Worm (Caenorhabditis elegans) whole organism, mixed stage, embryonic: ENCODE data around the gene srw-107.

Experiments used
- M03D4.4 ChIP-seq: sonication (generic microtip); optimal IDR thresholded peaks from 2 replicates; lab custom pipeline; 2017; ENCODE audit warnings: mild to moderate bottlenecking, missing genetic modification characterization, missing compliant biosample characterization
- bed-3 ChIP-seq: fragments of 200-800 bp; sonication (Bioruptor generic); optimal IDR thresholded peaks from 3 replicates; lab custom pipeline; 2018; ENCODE audit warnings: mild to moderate bottlenecking, missing genetic modification characterization, moderate library complexity, missing compliant biosample characterization
- blmp-1 ChIP-seq: fragments of 150-350 bp; optimal IDR thresholded peaks from 2 replicates; lab custom pipeline; 2014; ENCODE audit warnings: missing biosample characterization, missing genetic modification characterization
- ceh-39 ChIP-seq: fragments of 150-350 bp; optimal IDR thresholded peaks from 2 replicates; lab custom pipeline; 2014; ENCODE audit warnings: missing biosample characterization, missing genetic modification characterization
- ceh-43 ChIP-seq: fragments of 200-800 bp; sonication (Bioruptor generic); optimal IDR thresholded peaks from 2 replicates; lab custom pipeline; 2018; ENCODE audit warnings: mild to moderate bottlenecking, missing genetic modification characterization, moderate library complexity, missing compliant biosample characterization
- ceh-83 ChIP-seq: fragments of 200-800 bp; sonication (Bioruptor generic); optimal IDR thresholded peaks from 2 replicates; lab custom pipeline; 2018; ENCODE audit warnings: mild to moderate bottlenecking, missing genetic modification characterization, missing compliant biosample characterization
- ces-1 ChIP-seq: fragments of 150-350 bp; optimal IDR thresholded peaks from 2 replicates; lab custom pipeline; 2014; ENCODE audit warnings: missing biosample characterization, missing genetic modification reagents, missing genetic modification characterization
- cnd-1 ChIP-seq: fragments of 200-800 bp; sonication (Bioruptor generic); optimal IDR thresholded peaks from 2 replicates; lab custom pipeline; 2018; ENCODE audit warnings: mild to moderate bottlenecking, missing genetic modification characterization, missing compliant biosample characterization
- elt-1 ChIP-seq: sonication (generic microtip); optimal IDR thresholded peaks from 2 replicates; lab custom pipeline; 2017; ENCODE audit warnings: missing genetic modification characterization, mild to moderate bottlenecking, missing compliant biosample characterization, antibody characterized with exemption, moderate library complexity, borderline replicate concordance; ENCODE audit not compliant: insufficient read depth
- elt-3 ChIP-seq: fragments of 150-350 bp; optimal IDR thresholded peaks from 2 replicates; lab custom pipeline; 2014; ENCODE audit warnings: missing biosample characterization, missing genetic modification characterization
- flh-1 ChIP-seq: fragments of 200-800 bp; sonication (Bioruptor generic); optimal IDR thresholded peaks from 2 replicates; lab custom pipeline; 2018; ENCODE audit warnings: mild to moderate bottlenecking, missing genetic modification characterization, moderate library complexity, missing compliant biosample characterization
- ham-2 ChIP-seq: fragments of 200-800 bp; sonication (Bioruptor generic); optimal IDR thresholded peaks from 2 replicates; lab custom pipeline; 2018; ENCODE audit warnings: mild to moderate bottlenecking, missing genetic modification characterization, missing compliant biosample characterization
- hlh-1 ChIP-seq: fragments of 150-350 bp; optimal IDR thresholded peaks from 2 replicates; lab custom pipeline; 2014; ENCODE audit warnings: missing biosample characterization, missing genetic modification reagents, missing genetic modification characterization
- lin-13 ChIP-seq: fragments of 150-350 bp; optimal IDR thresholded peaks from 2 replicates; lab custom pipeline; 2014; ENCODE audit warnings: missing biosample characterization, missing genetic modification characterization
- lsy-2 ChIP-seq: fragments of 150-350 bp; optimal IDR thresholded peaks from 2 replicates; lab custom pipeline; 2014; ENCODE audit warnings: missing biosample characterization, missing genetic modification characterization
- mab-5 ChIP-seq: fragments of 150-350 bp; optimal IDR thresholded peaks from 2 replicates; lab custom pipeline; 2014; ENCODE audit warnings: missing biosample characterization, missing genetic modification characterization
- mep-1 ChIP-seq: fragments of 150-350 bp; optimal IDR thresholded peaks from 2 replicates; lab custom pipeline; 2017; ENCODE audit warnings: missing biosample characterization, missing genetic modification reagents, missing genetic modification characterization, inconsistent platforms
- mls-2 ChIP-seq: sonication (generic microtip); optimal IDR thresholded peaks from 2 replicates; lab custom pipeline; 2016; ENCODE audit warnings: mild to moderate bottlenecking, missing genetic modification characterization, moderate library complexity, missing compliant biosample characterization
- nhr-12 ChIP-seq: fragments of 150-350 bp; optimal IDR thresholded peaks from 2 replicates; lab custom pipeline; 2014; ENCODE audit warnings: missing biosample characterization, missing genetic modification characterization
- nhr-2 ChIP-seq: fragments of 150-350 bp; optimal IDR thresholded peaks from 2 replicates; lab custom pipeline; 2014; ENCODE audit warnings: missing biosample characterization, missing genetic modification characterization
- nhr-237 ChIP-seq: fragments of 150-350 bp; optimal IDR thresholded peaks from 2 replicates; lab custom pipeline; 2014; ENCODE audit warnings: missing biosample characterization, missing genetic modification characterization
- nhr-28 ChIP-seq: fragments of 150-350 bp; optimal IDR thresholded peaks from 2 replicates; lab custom pipeline; 2014; ENCODE audit warnings: missing biosample characterization, missing genetic modification characterization
- nhr-76 ChIP-seq: sonication (generic microtip); optimal IDR thresholded peaks from 2 replicates; lab custom pipeline; 2017; ENCODE audit warnings: missing biosample characterization, missing genetic modification characterization
- pha-4 ChIP-seq: fragments of 150-350 bp; optimal IDR thresholded peaks from 2 replicates; lab custom pipeline; 2018; ENCODE audit warnings: missing biosample characterization, missing genetic modification reagents, missing genetic modification characterization
- sem-2 ChIP-seq: fragments of 200-800 bp; sonication (Bioruptor generic); optimal IDR thresholded peaks from 2 replicates; lab custom pipeline; 2018; ENCODE audit warnings: mild to moderate bottlenecking, missing genetic modification characterization, missing compliant biosample characterization
- snpc-4 ChIP-seq: fragments of 150-350 bp; optimal IDR thresholded peaks from 2 replicates; lab custom pipeline; 2014; ENCODE audit warnings: missing biosample characterization, missing genetic modification characterization
- sptf-1 ChIP-seq: sonication (generic microtip); optimal IDR thresholded peaks from 2 replicates; lab custom pipeline; 2017; ENCODE audit warnings: mild to moderate bottlenecking, missing genetic modification characterization, moderate library complexity, missing compliant biosample characterization
- tbx-8 ChIP-seq: fragments of 200-800 bp; sonication (Bioruptor generic); optimal IDR thresholded peaks from 2 replicates; lab custom pipeline; 2018; ENCODE audit warnings: mild to moderate bottlenecking, missing genetic modification characterization, moderate library complexity, missing compliant biosample characterization
- unc-120 ChIP-seq: sonication (generic microtip); optimal IDR thresholded peaks from 2 replicates; lab custom pipeline; 2017; ENCODE audit warnings: missing genetic modification characterization, missing compliant biosample characterization; ENCODE audit not compliant: poor library complexity, severe bottlenecking
- unc-39 ChIP-seq: fragments of 150-350 bp; optimal IDR thresholded peaks from 2 replicates; lab custom pipeline; 2014; ENCODE audit warnings: missing biosample characterization, missing genetic modification characterization
- unc-62 ChIP-seq: fragments of 150-350 bp; optimal IDR thresholded peaks from 2 replicates; lab custom pipeline; 2014; ENCODE audit warnings: missing biosample characterization, missing genetic modification reagents, missing genetic modification characterization

srw-107 gene

ce11 chrV:479046-479445 is 42.4 kb downstream of the srw-107 start:
- TF ChIP-seq snpc-4 (tag; lab: Kevin White, UChicago) (no peak), nhr-237 (tag; lab: Kevin White, UChicago) (no peak), lsy-2 (no peak), mls-2 (no peak), cnd-1 (tag; lab: Kevin White, UChicago) (no peak), mab-5 (tag; lab: Kevin White, UChicago) (no peak), sem-2 (GFP tag; lab: Kevin White, UChicago) (no peak), pha-4 (no peak), nhr-12 (tag; lab: Kevin White, UChicago) (no peak), ceh-39 (tag; lab: Kevin White, UChicago) (no peak), elt-1 (tag; lab: Kevin White, UChicago) (no peak), flh-1 (GFP tag; lab: Kevin White, UChicago) (no peak), ceh-43 (GFP tag; lab: Kevin White, UChicago) (no peak), unc-62 (GFP tag; lab: Kevin White, UChicago) (no peak), nhr-76 (no peak), nhr-28 (tag; lab: Kevin White, UChicago) (no peak), ham-2 (GFP tag; lab: Kevin White, UChicago) (no peak), elt-3 (tag; lab: Kevin White, UChicago) (no peak)

ce11 chrV:477664-478212 is 43.7 kb downstream of the srw-107 start, which contains the start of gene nhr-55:
Gene nhr-55, plus strand, starts transcription at chrV:478162.
- TF ChIP-seq sem-2 (GFP tag; lab: Kevin White, UChicago): no peak
- no peak for TF ChIP-seq mab-5 (tag; lab: Kevin White, UChicago)
- TF ChIP-seq hlh-1 (tag; lab: Kevin White, UChicago): no peak
- TF ChIP-seq pha-4: no peak
- TF ChIP-seq lsy-2: no peak
- TF ChIP-seq nhr-12 (tag; lab: Kevin White, UChicago): no peak
- TF ChIP-seq, all 35 proteins: peak for 0

ce11 chrV:474516-474915 is 46.9 kb downstream of the srw-107 start, which contains the start of gene nhr-99:
Gene nhr-99, plus strand, starts transcription at chrV:474778.
- TF ChIP-seq unc-120 (tag; lab: Kevin White, UChicago) (no peak), nhr-2 (tag; lab: Kevin White, UChicago) (no peak), mls-2 (no peak), flh-1 (GFP tag; lab: Kevin White, UChicago) (no peak), ces-1 (GFP tag; lab: Kevin White, UChicago) (no peak), tbx-8 (GFP tag; lab: Kevin White, UChicago) (no peak), ham-2 (GFP tag; lab: Kevin White, UChicago) (no peak), hlh-1 (tag; lab: Kevin White, UChicago) (no peak), unc-39 (tag; lab: Kevin White, UChicago) (no peak), bed-3 (GFP tag; lab: Kevin White, UChicago) (no peak), sptf-1 (no peak), lin-13 (tag; lab: Kevin White, UChicago) (no peak), lsy-2 (no peak), nhr-12 (tag; lab: Kevin White, UChicago) (no peak), M03D4.4 (tag; lab: Kevin White, UChicago) (no peak), elt-1 (tag; lab: Kevin White, UChicago) (no peak), elt-3 (tag; lab: Kevin White, UChicago) (no peak), nhr-28 (tag; lab: Kevin White, UChicago) (no peak), mep-1 (tag; lab: Kevin White, UChicago) (no peak), ceh-39 (tag; lab: Kevin White, UChicago) (no peak)

ce11 chrV:472589-472988 is 48.8 kb downstream of the srw-107 start, which contains the start of gene srt-31:
Gene srt-31, plus strand, starts transcription at chrV:472889.
- TF ChIP-seq nhr-2 (tag; lab: Kevin White, UChicago): no peak
- TF ChIP-seq lin-13 (tag; lab: Kevin White, UChicago): no peak
- TF ChIP-seq flh-1 (GFP tag; lab: Kevin White, UChicago): no peak
- TF ChIP-seq ham-2 (GFP tag; lab: Kevin White, UChicago): no peak
- no peak for TF ChIP-seq unc-62 (GFP tag; lab: Kevin White, UChicago)
- TF ChIP-seq mep-1 (tag; lab: Kevin White, UChicago): no peak
- TF ChIP-seq nhr-76: no peak
- no peak for TF ChIP-seq ceh-83 (GFP tag; lab: Kevin White, UChicago)
- no peak for TF ChIP-seq blmp-1 (tag; lab: Kevin White, UChicago)
- no peak for TF ChIP-seq ces-1 (GFP tag; lab: Kevin White, UChicago)
- no peak for TF ChIP-seq elt-3 (tag; lab: Kevin White, UChicago)
- TF ChIP-seq sptf-1: no peak
- no peak for TF ChIP-seq tbx-8 (GFP tag; lab: Kevin White, UChicago)
- TF ChIP-seq mls-2: no peak
- TF ChIP-seq M03D4.4 (tag; lab: Kevin White, UChicago): no peak
- no peak for TF ChIP-seq sem-2 (GFP tag; lab: Kevin White, UChicago)
